Worm (Caenorhabditis elegans) whole organism, L4 larva: Measurements from ENCODE around the gene K10D6.4.
A peak's percentile ranks its signal among the peaks of the same experiment; 100 is the strongest.

Experiments
- D1046.2 ChIP-seq: fragments of 200-800 bp; sonication (Bioruptor generic); IDR thresholded peaks from 2 replicates; pipeline ENCODE4 v1.3.6; 2022; ENCODE audit warnings: missing genetic modification characterization, missing compliant biosample characterization
- F26F4.8 ChIP-seq: fragments of 200-800 bp; sonication (Bioruptor generic); conservative IDR thresholded peaks from 2 replicates; pipeline ENCODE4 v1.3.6; 2022; ENCODE audit warnings: missing genetic modification characterization, missing compliant biosample characterization
- R02D3.7 ChIP-seq: fragments of 150-350 bp; sonication (generic microtip); optimal IDR thresholded peaks from 3 replicates; lab custom pipeline; 2014; ENCODE audit warnings: missing biosample characterization, missing genetic modification characterization
- Y105C5A.15 ChIP-seq: fragments of 200-800 bp; sonication (Bioruptor generic); IDR thresholded peaks from 2 replicates; pipeline ENCODE4 v1.3.6; 2022; ENCODE audit warnings: missing genetic modification characterization, missing compliant biosample characterization
- Y5F2A.4 ChIP-seq: fragments of 200-800 bp; sonication (Bioruptor generic); optimal IDR thresholded peaks from 2 replicates; lab custom pipeline; 2018; ENCODE audit warnings: mild to moderate bottlenecking, missing genetic modification characterization, missing compliant biosample characterization
- Y75B8A.6 ChIP-seq: fragments of 200-800 bp; sonication (Bioruptor generic); IDR thresholded peaks from 2 replicates; pipeline ENCODE4 v1.3.6; 2022; ENCODE audit warnings: missing genetic modification reagents, missing genetic modification characterization, missing compliant biosample characterization
- arid-1 ChIP-seq: fragments of 200-800 bp; sonication (Bioruptor generic); conservative IDR thresholded peaks from 2 replicates; pipeline ENCODE4 v1.3.6; 2022; ENCODE audit warnings: missing genetic modification reagents, missing genetic modification characterization, missing compliant biosample characterization
- ceh-20 ChIP-seq: fragments of 200-800 bp; sonication (Bioruptor generic); IDR thresholded peaks from 2 replicates; pipeline ENCODE4 v1.3.6; 2022; ENCODE audit warnings: missing genetic modification reagents, missing genetic modification characterization, missing compliant biosample characterization
- ctbp-1 ChIP-seq: fragments of 200-800 bp; sonication (Bioruptor generic); IDR thresholded peaks from 2 replicates; pipeline ENCODE4 v1.3.6; 2022; ENCODE audit warnings: missing genetic modification reagents, missing genetic modification characterization, missing compliant biosample characterization
- dmd-8 ChIP-seq: fragments of 200-800 bp; sonication (Bioruptor generic); IDR thresholded peaks from 2 replicates; pipeline ENCODE4 v1.3.6; 2022; ENCODE audit warnings: missing genetic modification characterization, missing compliant biosample characterization
- dpl-1 ChIP-seq: fragments of 150-350 bp; optimal IDR thresholded peaks from 2 replicates; lab custom pipeline; 2014; ENCODE audit warnings: missing biosample characterization, missing genetic modification reagents, missing genetic modification characterization
- dve-1 ChIP-seq: sonication (generic microtip); optimal IDR thresholded peaks from 2 replicates; lab custom pipeline; 2017; ENCODE audit warnings: antibody characterized with exemption, mild to moderate bottlenecking, missing genetic modification characterization, missing compliant biosample characterization; ENCODE audit not compliant: insufficient read depth
- gei-8 ChIP-seq: fragments of 200-800 bp; sonication (Bioruptor generic); optimal IDR thresholded peaks from 2 replicates; lab custom pipeline; 2018; ENCODE audit warnings: mild to moderate bottlenecking, missing genetic modification characterization, missing compliant biosample characterization
- hif-1 ChIP-seq, 2 experiments: sonication (generic microtip); optimal IDR thresholded peaks; 2 replicates each; lab custom pipeline; 2016 to 2017; ENCODE audit warnings: missing compliant biosample characterization in 2 of 2, missing genetic modification characterization in 2 of 2, missing genetic modification reagents in 2 of 2, missing genotype in 2 of 2, mild to moderate bottlenecking in 1 of 2
- hlh-11 ChIP-seq: fragments of 200-800 bp; sonication (Bioruptor generic); optimal IDR thresholded peaks from 2 replicates; lab custom pipeline; 2018; ENCODE audit warnings: mild to moderate bottlenecking, missing genetic modification characterization, missing compliant biosample characterization
- lim-7 ChIP-seq: fragments of 200-800 bp; sonication (Bioruptor generic); IDR thresholded peaks from 2 replicates; pipeline ENCODE4 v1.3.6; 2022; ENCODE audit warnings: missing genetic modification characterization, missing compliant biosample characterization
- lin-13 ChIP-seq: fragments of 150-350 bp; optimal IDR thresholded peaks from 2 replicates; lab custom pipeline; 2014; ENCODE audit warnings: missing biosample characterization, missing genetic modification reagents, missing genetic modification characterization
- lsy-2 ChIP-seq, 2 experiments: fragments of 150-350 bp in 1 of 2; sonication (generic microtip) in 1 of 2; optimal IDR thresholded peaks; 2 replicates each; lab custom pipeline; 2014 to 2017; ENCODE audit warnings: missing biosample characterization in 2 of 2, missing genetic modification characterization in 2 of 2
- mdt-29 ChIP-seq: fragments of 200-800 bp; sonication (Bioruptor generic); IDR thresholded peaks from 2 replicates; pipeline ENCODE4 v1.3.6; 2022; ENCODE audit warnings: missing genetic modification reagents, missing genetic modification characterization, missing compliant biosample characterization
- mep-1 ChIP-seq: fragments of 150-350 bp; sonication (generic microtip); optimal IDR thresholded peaks from 3 replicates; lab custom pipeline; 2014; ENCODE audit warnings: missing biosample characterization, missing genetic modification characterization
- nhr-111 ChIP-seq: fragments of 200-800 bp; sonication (Bioruptor generic); optimal IDR thresholded peaks from 2 replicates; lab custom pipeline; 2018; ENCODE audit warnings: mild to moderate bottlenecking, missing genetic modification characterization, missing compliant biosample characterization
- nhr-28 ChIP-seq: fragments of 150-350 bp; optimal IDR thresholded peaks from 2 replicates; lab custom pipeline; 2014; ENCODE audit warnings: missing biosample characterization, missing genetic modification characterization
- nhr-42 ChIP-seq: fragments of 200-800 bp; sonication (Bioruptor generic); IDR thresholded peaks from 2 replicates; pipeline ENCODE4 v1.3.6; 2022; ENCODE audit warnings: missing genetic modification characterization, missing compliant biosample characterization
- nhr-48 ChIP-seq: sonication (generic microtip); optimal IDR thresholded peaks from 2 replicates; lab custom pipeline; 2016; ENCODE audit warnings: mild to moderate bottlenecking, missing genetic modification characterization, missing compliant biosample characterization
- php-3 ChIP-seq: fragments of 200-800 bp; sonication (Bioruptor generic); IDR thresholded peaks from 2 replicates; pipeline ENCODE4 v1.3.6; 2022; ENCODE audit warnings: missing genetic modification reagents, missing genetic modification characterization, missing compliant biosample characterization
- saeg-2 ChIP-seq: fragments of 200-800 bp; sonication (Bioruptor generic); IDR thresholded peaks from 2 replicates; pipeline ENCODE4 v1.3.6; 2022; ENCODE audit warnings: missing genetic modification reagents, missing genetic modification characterization, missing compliant biosample characterization
- set-16 ChIP-seq: fragments of 200-800 bp; sonication (Bioruptor generic); IDR thresholded peaks from 2 replicates; pipeline ENCODE4 v1.3.6; 2022; ENCODE audit warnings: missing genetic modification reagents, missing genetic modification characterization, missing compliant biosample characterization
- skn-1 ChIP-seq: fragments of 150-350 bp; optimal IDR thresholded peaks from 2 replicates; lab custom pipeline; 2014; ENCODE audit warnings: missing biosample characterization, missing genetic modification characterization
- spr-3 ChIP-seq: fragments of 200-800 bp; sonication (Bioruptor generic); optimal IDR thresholded peaks from 2 replicates; lab custom pipeline; 2018; ENCODE audit warnings: mild to moderate bottlenecking, missing genetic modification characterization, missing compliant biosample characterization
- tag-97 ChIP-seq: fragments of 200-800 bp; sonication (Bioruptor generic); IDR thresholded peaks from 2 replicates; pipeline ENCODE4 v1.3.6; 2022; ENCODE audit warnings: missing genetic modification characterization, missing compliant biosample characterization
- tra-1 ChIP-seq: fragments of 200-800 bp; sonication (Bioruptor generic); IDR thresholded peaks from 2 replicates; pipeline ENCODE4 v1.3.6; 2022; ENCODE audit warnings: missing genetic modification reagents, missing genetic modification characterization, missing compliant biosample characterization
- unc-62 ChIP-seq, 3 experiments: fragments of 150-350 bp in 1 of 3; sonication (generic microtip); optimal IDR thresholded peaks in 2 of 3; peaks in 1 of 3; 1 replicate in 1 of 3; 2 replicates in 2 of 3; lab custom pipeline; 2014 to 2017; ENCODE audit warnings: missing biosample characterization in 3 of 3, missing genetic modification characterization in 3 of 3, missing genetic modification reagents in 3 of 3, missing genotype in 1 of 3
- vab-7 ChIP-seq: fragments of 200-800 bp; sonication (Bioruptor generic); IDR thresholded peaks from 2 replicates; pipeline ENCODE4 v1.3.6; 2022; ENCODE audit warnings: missing genetic modification reagents, missing genetic modification characterization, missing compliant biosample characterization
- zfp-3 ChIP-seq: fragments of 200-800 bp; sonication (Bioruptor generic); conservative IDR thresholded peaks from 2 replicates; pipeline ENCODE4 v1.3.6; 2022; ENCODE audit warnings: missing genetic modification reagents, missing genetic modification characterization, missing compliant biosample characterization
- zip-2 ChIP-seq: fragments of 150-350 bp; optimal IDR thresholded peaks from 2 replicates; lab custom pipeline; 2014; ENCODE audit warnings: missing biosample characterization, missing genetic modification characterization

The K10D6.4 gene

ce11 chrV:11239187-11239725 lies 37.5 kb downstream of the K10D6.4 start, which contains the start of the genes dvc-1 and ima-1 (continued):
- TF ChIP-seq arid-1 (GFP tag; lab: Robert Waterston, UW) = 0 out of 2 replicates have a peak, but pooled peaks have one; percentile 44
- peak; percentile 45 for TF ChIP-seq vab-7
- TF ChIP-seq nhr-111 (GFP tag; lab: Kevin White, UChicago) = no peak
- TF ChIP-seq lsy-2 (tag; optimal IDR thresholded peaks at IDR 0.05; lab: Kevin White, UChicago) = no peak
- TF ChIP-seq lin-13 (GFP tag; lab: Kevin White, UChicago) = peak; percentile 63
- peak; percentile 26 for TF ChIP-seq nhr-28 (tag; lab: Kevin White, UChicago)
- TF ChIP-seq ceh-20 (GFP tag; lab: Robert Waterston, UW) = no peak
- TF ChIP-seq Y5F2A.4 (GFP tag; lab: Kevin White, UChicago) = no peak
- no peak for TF ChIP-seq set-16 (GFP tag; lab: Robert Waterston, UW)
- no peak for TF ChIP-seq spr-3
- no peak for TF ChIP-seq skn-1 (tag; lab: Kevin White, UChicago)
- TF ChIP-seq lim-7 (GFP tag; lab: Robert Waterston, UW) = no peak

DNA sequence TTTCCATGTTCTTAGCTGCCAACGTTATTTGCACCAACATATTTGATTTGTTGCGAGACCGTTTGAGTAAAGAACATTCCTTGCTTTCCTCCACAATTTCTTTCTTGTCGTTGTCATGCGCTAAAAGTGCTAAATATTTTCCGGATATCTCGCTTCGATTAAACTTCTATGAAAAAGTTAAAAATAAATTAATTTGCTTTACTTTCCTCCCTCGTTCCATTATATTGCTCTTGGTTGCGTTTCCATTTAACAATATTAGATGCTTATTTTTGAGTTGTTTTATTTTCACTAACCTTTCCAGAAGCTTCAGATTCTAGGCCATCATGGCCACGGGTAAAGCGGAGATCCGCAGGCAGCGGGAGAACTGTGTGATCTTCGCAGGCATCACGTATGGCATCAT lies 39.9 kb downstream of the K10D6.4 start, which contains the start of gene pgap-1:
Gene pgap-1, plus strand, starts transcription at position 301 of the 400 bp plus-strand sequence.
- no peak for TF ChIP-seq zfp-3 (GFP tag; lab: Robert Waterston, UW)
- no peak for TF ChIP-seq php-3
- no peak for TF ChIP-seq F26F4.8
- no peak for TF ChIP-seq mep-1 (tag; lab: Kevin White, UChicago)
- no peak for TF ChIP-seq Y75B8A.6 (GFP tag; lab: Robert Waterston, UW)
- TF ChIP-seq Y105C5A.15 (GFP tag; lab: Robert Waterston, UW) = no peak
- TF ChIP-seq mdt-29 (GFP tag; lab: Robert Waterston, UW) = no peak
- no peak for TF ChIP-seq vab-7
- no peak for TF ChIP-seq tra-1 (GFP tag; lab: Robert Waterston, UW)
- no peak for TF ChIP-seq tag-97
- no peak for TF ChIP-seq dve-1 (tag; lab: Kevin White, UChicago)

DNA sequence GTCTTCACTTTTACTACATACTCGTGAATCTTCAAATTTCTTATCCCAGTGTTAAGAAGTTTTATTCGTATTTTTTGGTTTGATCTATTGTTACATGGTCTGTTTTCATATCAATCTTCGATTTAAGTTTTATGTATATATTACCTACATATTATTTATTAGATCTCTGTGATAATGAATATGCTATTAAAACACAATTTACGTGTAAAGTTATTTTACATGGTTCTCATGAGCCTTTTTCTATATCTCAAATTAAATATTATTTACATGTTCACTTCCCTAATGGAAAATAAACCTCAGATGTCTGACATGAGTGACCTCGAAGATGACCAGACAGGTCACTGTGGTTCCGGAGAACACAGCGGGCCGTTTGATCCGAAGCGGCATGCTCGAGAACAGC lies 42.8 kb downstream of the K10D6.4 start, which contains the start of gene mxl-1:
Gene mxl-1, plus strand, starts transcription at position 301 of the 400 bp plus-strand sequence.
- TF ChIP-seq ctbp-1 = no peak
- TF ChIP-seq D1046.2 (GFP tag; lab: Robert Waterston, UW) = no peak
- no peak for TF ChIP-seq hlh-11 (tag; lab: Kevin White, UChicago)
- TF ChIP-seq gei-8 (GFP tag; lab: Kevin White, UChicago) = no peak
- TF ChIP-seq hif-1 (tag; optimal IDR thresholded peaks at IDR 0.05; lab: Kevin White, UChicago) = no peak
- TF ChIP-seq dmd-8 = no peak
- no peak for TF ChIP-seq ceh-20 (GFP tag; lab: Robert Waterston, UW)
- TF ChIP-seq saeg-2 = no peak
- no peak for TF ChIP-seq vab-7
- no peak for TF ChIP-seq Y105C5A.15 (GFP tag; lab: Robert Waterston, UW)
- TF ChIP-seq R02D3.7 (tag; lab: Kevin White, UChicago) = no peak
- TF ChIP-seq set-16 (GFP tag; lab: Robert Waterston, UW) = no peak
- no peak for TF ChIP-seq dpl-1 (GFP tag; lab: Kevin White, UChicago)
- TF ChIP-seq nhr-42 (GFP tag; lab: Robert Waterston, UW) = no peak
- no peak for TF ChIP-seq nhr-48 (tag; lab: Kevin White, UChicago)
- TF ChIP-seq zip-2 (tag; lab: Kevin White, UChicago) = no peak
- no peak for TF ChIP-seq nhr-28 (tag; lab: Kevin White, UChicago)
- TF ChIP-seq lim-7 (GFP tag; lab: Robert Waterston, UW) = no peak
- no peak for TF ChIP-seq unc-62 (GFP tag; optimal IDR thresholded peaks at IDR 0.05 in 1 of 2; lab: Kevin White, UChicago)
- no peak for TF ChIP-seq unc-62 (tag; optimal IDR thresholded peaks at IDR 0.05; lab: Kevin White, UChicago)
